Fruit fly (Drosophila melanogaster): ENCODE measurements around the gene CG5892.

Gene CG5892

DNA sequence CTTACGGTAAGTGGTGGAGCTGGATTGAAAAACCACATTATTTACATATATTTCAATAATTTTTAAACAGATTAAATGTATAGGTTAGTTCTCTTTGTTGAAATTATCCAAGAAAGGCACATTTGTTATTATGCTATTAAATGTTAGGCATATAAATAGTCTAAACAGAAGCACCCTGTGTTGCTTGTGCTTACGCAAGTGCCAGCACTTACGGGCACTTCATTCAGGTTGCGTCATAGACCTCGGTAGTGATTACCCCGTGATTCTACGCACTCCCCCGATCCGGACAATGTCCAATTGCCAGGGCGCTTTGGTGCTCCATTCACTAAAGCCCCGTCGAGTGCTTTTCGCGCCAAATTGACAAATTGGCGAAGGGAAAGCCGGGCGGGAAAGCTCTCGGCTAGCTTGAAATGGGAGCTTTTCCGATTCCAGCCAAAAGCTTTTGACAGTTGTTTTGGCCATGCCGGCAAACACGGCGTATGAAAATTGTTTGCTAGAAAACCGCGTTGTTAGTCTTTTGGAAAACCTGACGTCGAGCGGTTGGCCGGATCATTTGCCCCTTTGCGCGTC lies 4.2 kb downstream of the CG5892 start, which contains the start of gene ETHR:
TSS of gene ETHR (plus strand) at position 520 of the 570 bp plus-strand sequence.
- TF ChIP-seq EcR (GFP tag; optimal IDR thresholded peaks at IDR 0.05) (no peak), Dll (optimal IDR thresholded peaks at IDR 0.05) (no peak), psq (optimal IDR thresholded peaks at IDR 0.05) (no peak), CG8478 (optimal IDR thresholded peaks at IDR 0.05) (no peak), pan (optimal IDR thresholded peaks at IDR 0.05) (no peak), usp (GFP tag; optimal IDR thresholded peaks at IDR 0.05) (no peak)

DNA sequence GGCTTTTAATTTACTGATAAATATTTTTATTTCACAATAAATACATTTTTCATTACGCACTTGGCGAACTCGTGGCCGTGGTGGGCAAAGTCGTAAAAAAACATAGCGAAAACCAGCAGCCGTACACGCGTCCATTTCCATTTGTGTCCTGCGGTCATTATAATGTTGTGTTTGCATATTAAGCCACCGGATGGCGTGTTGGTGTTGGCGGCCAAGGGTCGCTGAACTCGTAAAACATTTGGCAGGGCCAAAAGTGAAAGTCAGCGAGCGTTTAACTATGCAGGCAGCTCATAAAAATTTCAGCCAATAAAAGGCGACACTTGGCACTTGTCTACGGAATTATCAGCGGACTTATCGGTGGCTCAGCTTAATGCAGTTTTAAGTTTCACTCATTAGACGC lies 10.1 kb downstream of the CG5892 start:
- TF ChIP-seq CG8478 (optimal IDR thresholded peaks at IDR 0.05) (no peak), psq (optimal IDR thresholded peaks at IDR 0.05) (no peak), Dll (optimal IDR thresholded peaks at IDR 0.05) (no peak), usp (GFP tag; optimal IDR thresholded peaks at IDR 0.05) (no peak), EcR (GFP tag; optimal IDR thresholded peaks at IDR 0.05) (no peak), pan (optimal IDR thresholded peaks at IDR 0.05) (no peak)

DNA sequence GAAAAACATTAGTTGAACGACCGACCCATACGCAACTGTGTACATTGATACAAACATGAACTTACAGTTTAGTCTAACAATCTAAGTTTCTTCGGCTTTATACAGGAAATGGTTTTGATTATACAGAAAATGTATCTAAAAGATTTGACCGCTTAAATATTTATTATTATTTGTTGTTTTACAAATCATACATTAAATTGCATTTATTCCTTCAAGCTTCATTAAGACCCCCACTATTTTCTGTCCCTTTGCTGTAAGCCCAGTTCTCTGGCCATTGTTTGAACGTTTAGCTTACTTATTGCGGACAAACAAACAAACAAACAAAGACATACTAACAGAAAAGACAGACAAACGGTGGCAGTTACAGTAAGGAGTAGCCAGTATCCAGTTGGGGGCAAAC lies 11.9 kb downstream of the CG5892 start:
- TF ChIP-seq usp (GFP tag; optimal IDR thresholded peaks at IDR 0.05) = no peak
- TF ChIP-seq psq (optimal IDR thresholded peaks at IDR 0.05) = no peak
- TF ChIP-seq Dll (optimal IDR thresholded peaks at IDR 0.05) = no peak
- no peak for TF ChIP-seq CG8478 (optimal IDR thresholded peaks at IDR 0.05)
- no peak for TF ChIP-seq pan (optimal IDR thresholded peaks at IDR 0.05)
- no peak for TF ChIP-seq EcR (GFP tag; optimal IDR thresholded peaks at IDR 0.05)

DNA sequence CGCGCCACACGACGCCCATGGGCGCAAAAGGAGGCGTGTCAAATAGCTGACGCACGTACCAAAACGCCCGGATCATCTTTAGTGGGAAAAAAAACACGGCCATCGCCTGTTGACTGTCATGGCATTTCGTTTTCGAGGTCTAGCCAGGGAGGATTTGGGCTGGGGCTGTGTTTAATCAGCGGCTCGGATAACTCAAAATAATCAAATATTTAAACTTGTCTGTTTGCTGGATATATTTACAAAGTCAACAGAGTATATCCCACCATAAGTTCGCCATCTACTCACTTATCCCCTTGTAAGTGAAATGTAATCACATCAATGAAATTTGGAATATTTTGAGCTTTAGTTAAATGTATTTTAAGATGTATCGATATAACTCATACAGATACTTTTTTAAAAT lies 18.4 kb downstream of the CG5892 start:
- no peak for TF ChIP-seq pan (optimal IDR thresholded peaks at IDR 0.05)
- TF ChIP-seq Dll (optimal IDR thresholded peaks at IDR 0.05) = no peak
- TF ChIP-seq psq (optimal IDR thresholded peaks at IDR 0.05) = no peak
- no peak for TF ChIP-seq EcR (GFP tag; optimal IDR thresholded peaks at IDR 0.05)
- no peak for TF ChIP-seq usp (GFP tag; optimal IDR thresholded peaks at IDR 0.05)
- no peak for TF ChIP-seq CG8478 (optimal IDR thresholded peaks at IDR 0.05)

- TF ChIP-seq usp (GFP tag; optimal IDR thresholded peaks at IDR 0.05) (no peak), CG8478 (optimal IDR thresholded peaks at IDR 0.05) (no peak), EcR (GFP tag; optimal IDR thresholded peaks at IDR 0.05) (no peak), Dll (optimal IDR thresholded peaks at IDR 0.05) (no peak)
Observed at dm6 chr3R:21263177-21263576, 20.8 kb downstream of the CG5892 start.

DNA sequence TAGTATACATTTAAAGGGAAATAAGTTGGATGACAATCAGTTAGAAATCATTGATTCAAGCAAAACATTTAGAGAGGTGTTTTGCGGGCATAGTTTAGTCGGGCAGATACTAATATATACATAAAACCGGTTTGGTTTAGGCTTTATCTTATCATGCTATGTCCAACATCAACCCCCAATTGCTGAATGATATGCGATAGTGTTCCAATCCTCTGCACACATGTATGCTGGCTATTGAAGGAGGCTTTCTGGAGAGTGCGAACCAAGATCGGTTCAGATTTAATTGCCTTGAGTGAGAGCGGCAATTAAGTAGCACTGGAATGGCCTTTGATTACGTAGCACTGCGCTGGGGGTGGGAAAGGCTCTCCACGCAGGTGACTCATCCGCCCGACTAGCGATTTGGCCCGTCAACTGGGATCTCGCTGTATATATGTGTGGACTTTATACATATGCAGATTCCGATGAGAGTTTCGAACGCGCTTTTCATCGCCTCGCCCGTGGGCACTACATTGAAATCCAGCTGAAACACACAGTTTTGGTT lies 25.6 kb downstream of the CG5892 start:
- TF ChIP-seq pan (optimal IDR thresholded peaks at IDR 0.05) (no peak), Dll (optimal IDR thresholded peaks at IDR 0.05) (no peak), usp (GFP tag; optimal IDR thresholded peaks at IDR 0.05) (no peak), CG8478 (optimal IDR thresholded peaks at IDR 0.05) (no peak)

DNA sequence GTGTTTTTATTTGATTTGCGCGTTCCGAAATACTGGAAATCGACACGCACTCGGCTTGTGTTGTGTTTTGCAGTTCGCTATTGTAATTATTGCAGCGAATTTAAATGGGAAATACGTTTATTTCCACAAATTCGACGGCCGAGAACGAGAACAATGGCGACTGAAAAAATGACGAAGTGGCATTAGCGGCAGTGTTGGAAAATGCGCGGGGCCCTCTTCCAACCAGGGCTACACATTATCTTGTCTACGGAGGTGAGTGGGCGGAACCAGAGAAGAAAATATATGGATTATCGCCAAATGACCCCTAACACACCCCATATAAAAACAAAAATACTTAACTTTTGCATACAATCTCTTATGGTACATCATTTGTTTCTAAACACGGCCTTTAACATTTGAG lies 26.5 kb downstream of the CG5892 start, which contains the start of gene Rab1:
TSS of gene Rab1 (minus strand) at position 188 of the 400 bp plus-strand sequence.
- TF ChIP-seq Dll (optimal IDR thresholded peaks at IDR 0.05) (no peak), CG8478 (optimal IDR thresholded peaks at IDR 0.05) (no peak), psq (optimal IDR thresholded peaks at IDR 0.05) (no peak), EcR (GFP tag; optimal IDR thresholded peaks at IDR 0.05) (no peak), usp (GFP tag; optimal IDR thresholded peaks at IDR 0.05) (no peak), pan (optimal IDR thresholded peaks at IDR 0.05) (no peak)

- TF ChIP-seq pan (optimal IDR thresholded peaks at IDR 0.05) (no peak), psq (optimal IDR thresholded peaks at IDR 0.05) (no peak), EcR (GFP tag; optimal IDR thresholded peaks at IDR 0.05) (no peak), Dll (optimal IDR thresholded peaks at IDR 0.05) (no peak), usp (GFP tag; optimal IDR thresholded peaks at IDR 0.05) (no peak), CG8478 (optimal IDR thresholded peaks at IDR 0.05) (no peak)
Observed at dm6 chr3R:21269923-21270322, 27.5 kb downstream of the CG5892 start, which contains the start of the genes AP-2sigma and Idi. Gene AP-2sigma (minus strand): TSS chr3R:21270075. Gene Idi (plus strand): TSS chr3R:21270126.

DNA sequence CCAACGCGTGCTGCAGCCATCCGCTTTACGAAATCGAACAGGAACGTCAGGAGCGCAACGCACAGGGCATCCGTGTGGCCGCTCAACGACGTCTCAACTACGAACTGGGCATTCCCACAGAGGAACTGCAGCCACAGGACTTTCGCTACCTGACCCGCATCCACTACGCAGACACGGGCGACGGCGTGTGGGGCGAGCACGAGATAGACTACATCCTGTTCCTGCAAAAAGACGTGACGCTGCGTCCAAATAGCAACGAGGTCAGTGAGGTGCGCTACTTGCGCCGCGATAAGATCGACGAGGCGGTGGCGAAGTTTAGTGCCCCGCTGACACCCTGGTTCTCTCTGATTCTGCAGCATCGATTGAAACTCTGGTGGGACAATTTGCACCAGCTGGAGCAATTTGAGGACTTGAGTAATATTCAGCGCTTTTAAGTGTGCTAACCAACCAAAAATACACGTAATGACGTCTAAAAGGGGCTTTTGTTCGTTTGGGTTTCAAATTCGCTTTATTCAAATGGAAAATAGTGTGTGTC lies 28.3 kb downstream of the CG5892 start:
- TF ChIP-seq psq (optimal IDR thresholded peaks at IDR 0.05) (no peak), pan (optimal IDR thresholded peaks at IDR 0.05) (no peak), Dll (optimal IDR thresholded peaks at IDR 0.05) (no peak), CG8478 (optimal IDR thresholded peaks at IDR 0.05) (no peak), EcR (GFP tag; optimal IDR thresholded peaks at IDR 0.05) (no peak), usp (GFP tag; optimal IDR thresholded peaks at IDR 0.05) (no peak)

DNA sequence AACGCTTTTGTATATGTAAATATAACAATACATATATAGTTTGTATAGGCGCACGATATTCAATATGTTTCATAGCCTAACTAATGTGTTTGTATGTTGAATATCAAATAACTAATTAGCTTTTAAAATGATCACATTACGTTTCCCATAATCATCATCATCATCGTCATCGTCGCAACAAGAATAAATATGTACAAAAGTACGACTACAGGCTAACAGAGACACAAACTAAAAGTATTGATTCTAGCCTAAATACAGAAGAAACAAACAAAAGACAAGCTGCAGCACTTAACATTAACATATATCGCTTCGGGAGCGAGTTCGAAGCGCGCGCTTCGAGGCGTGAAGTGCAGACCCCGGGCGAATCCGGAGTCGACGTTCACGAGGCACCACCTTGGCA lies 28.8 kb downstream of the CG5892 start:
- no peak for TF ChIP-seq CG8478 (optimal IDR thresholded peaks at IDR 0.05)
- TF ChIP-seq Dll (optimal IDR thresholded peaks at IDR 0.05) = no peak
- no peak for TF ChIP-seq psq (optimal IDR thresholded peaks at IDR 0.05)
- no peak for TF ChIP-seq usp (GFP tag; optimal IDR thresholded peaks at IDR 0.05)
- TF ChIP-seq EcR (GFP tag; optimal IDR thresholded peaks at IDR 0.05) = no peak
- no peak for TF ChIP-seq pan (optimal IDR thresholded peaks at IDR 0.05)

DNA sequence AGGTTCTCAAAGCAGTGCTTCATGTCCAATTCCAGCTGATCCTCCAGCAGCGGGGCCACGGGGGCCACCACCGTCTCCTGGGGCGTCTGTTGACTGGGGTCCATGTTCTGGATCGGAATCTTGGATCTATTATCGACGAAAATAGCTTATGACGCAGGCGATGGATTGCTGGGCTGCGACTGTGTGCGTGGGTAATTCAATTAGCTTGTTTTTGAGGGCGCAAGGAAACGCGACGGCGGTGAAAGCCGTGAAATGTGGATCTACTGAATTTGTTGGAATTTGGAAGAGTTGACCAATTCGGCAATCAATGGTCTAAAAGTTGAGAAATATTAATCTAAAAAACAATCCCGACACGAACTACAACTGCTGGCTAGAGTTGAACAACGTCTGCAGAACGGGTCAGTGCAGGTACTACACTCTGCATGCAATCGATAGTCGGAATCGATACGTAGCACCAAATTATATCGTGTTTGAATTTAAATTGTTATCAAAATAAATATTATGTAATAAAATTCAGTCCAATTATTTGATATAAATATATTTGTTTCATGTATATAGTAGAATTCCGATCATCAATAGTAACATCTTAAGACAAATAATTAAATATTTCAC lies 31.1 kb downstream of the CG5892 start, which contains the start of gene CG3308:
TSS of gene CG3308 (minus strand) at position 391 of the 612 bp plus-strand sequence.
- no peak for TF ChIP-seq psq (optimal IDR thresholded peaks at IDR 0.05)
- TF ChIP-seq EcR (GFP tag; optimal IDR thresholded peaks at IDR 0.05) = no peak
- no peak for TF ChIP-seq Dll (optimal IDR thresholded peaks at IDR 0.05)
- TF ChIP-seq pan (optimal IDR thresholded peaks at IDR 0.05) = no peak
- TF ChIP-seq usp (GFP tag; optimal IDR thresholded peaks at IDR 0.05) = no peak
- TF ChIP-seq CG8478 (optimal IDR thresholded peaks at IDR 0.05) = no peak

- TF ChIP-seq psq (optimal IDR thresholded peaks at IDR 0.05) (no peak), EcR (GFP tag; optimal IDR thresholded peaks at IDR 0.05) (no peak), usp (GFP tag; optimal IDR thresholded peaks at IDR 0.05) (no peak)
Observed at dm6 chr3R:21274870-21275269, 32.5 kb downstream of the CG5892 start.

Measured in whole organism.